Worm (Caenorhabditis elegans): ENCODE results near the gene nhr-80.
A peak's percentile ranks its signal among the peaks of the same experiment; 100 is the strongest.

The nhr-80 gene

DNA sequence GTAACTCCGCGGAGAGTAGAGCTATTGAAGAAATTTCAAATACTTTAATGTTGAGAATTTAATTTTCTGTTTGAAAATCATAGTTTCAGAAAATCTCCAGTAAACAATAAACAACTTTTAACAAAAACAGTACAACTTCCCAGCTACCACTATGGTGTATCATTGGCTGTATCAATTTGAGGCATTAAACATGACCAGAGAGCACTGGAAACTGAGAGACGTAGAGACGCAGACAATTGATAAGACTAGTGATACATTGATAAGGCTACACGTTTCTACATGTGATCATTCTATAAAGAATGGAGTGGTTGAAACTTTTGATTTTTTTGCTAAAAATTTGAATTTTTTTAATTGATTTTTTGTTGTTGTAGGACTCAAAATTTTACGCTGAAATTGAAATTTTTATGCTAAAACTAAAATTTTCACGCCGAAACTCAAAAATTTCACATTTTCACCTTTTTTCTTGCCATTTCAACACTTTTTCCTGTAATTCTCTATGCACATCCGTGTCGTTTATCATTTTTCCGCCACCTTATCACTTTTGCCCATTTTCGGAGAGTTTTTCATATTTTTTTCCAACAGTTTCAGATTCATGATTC, 654 bp upstream of the nhr-80 start, which contains the start of gene H10E21.1 (continued):
- TF ChIP-seq ceh-32 (tag; optimal IDR thresholded peaks at IDR 0.05; ENCODE audit: poor library complexity) (no peak), ZK337.2 (GFP tag; IDR thresholded peaks at IDR 0.05) (no peak), egl-27 (tag; optimal IDR thresholded peaks at IDR 0.05) (no peak), saeg-2 (GFP tag; IDR thresholded peaks at IDR 0.05) (no peak), cey-2 (tag; optimal IDR thresholded peaks at IDR 0.05; ENCODE audit: borderline replicate concordance, insufficient read depth) (no peak), lim-7 (GFP tag; IDR thresholded peaks at IDR 0.05) (no peak), nhr-42 (GFP tag; IDR thresholded peaks at IDR 0.05) (no peak), jun-1 (tag; optimal IDR thresholded peaks at IDR 0.05) (no peak), pqm-1 (tag; optimal IDR thresholded peaks at IDR 0.05) (peak; percentile 78), tag-97 (GFP tag; IDR thresholded peaks at IDR 0.05) (no peak)

DNA sequence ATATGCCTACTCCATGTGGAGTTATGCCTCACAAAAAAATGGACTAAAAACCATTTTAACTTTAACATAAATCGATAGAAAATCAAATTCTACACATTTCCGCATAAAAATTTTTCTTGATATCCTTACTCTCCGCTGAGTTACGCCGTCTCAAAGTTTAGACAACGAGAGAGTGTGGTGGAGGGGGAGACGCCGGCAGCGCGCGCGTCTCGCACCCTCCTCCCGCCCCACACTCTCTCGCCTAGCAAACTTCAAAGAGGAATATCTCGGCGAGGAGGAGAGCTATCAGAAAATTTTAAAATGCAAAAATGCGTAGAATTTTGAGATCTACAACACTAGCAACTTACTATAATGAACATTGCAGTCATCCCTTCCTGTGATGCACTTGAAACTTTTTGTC, 494 bp downstream of the nhr-80 start:
- TF ChIP-seq snpc-1.2 (GFP tag; IDR thresholded peaks at IDR 0.05) = no peak
- no peak for TF ChIP-seq tra-1 (GFP tag; IDR thresholded peaks at IDR 0.05)
- no peak for TF ChIP-seq daf-8 (GFP tag; IDR thresholded peaks at IDR 0.05)
- TF ChIP-seq lsy-2 (tag; optimal IDR thresholded peaks at IDR 0.05) = no peak
- no peak for TF ChIP-seq ceh-44 (GFP tag; IDR thresholded peaks at IDR 0.05)
- TF ChIP-seq fkh-10 (GFP tag; optimal IDR thresholded peaks at IDR 0.05) = no peak
- TF ChIP-seq ces-1 (GFP tag; optimal IDR thresholded peaks at IDR 0.05) = no peak
- TF ChIP-seq Y5F2A.4 (GFP tag; optimal IDR thresholded peaks at IDR 0.05) = no peak
- TF ChIP-seq D1046.2 (GFP tag; IDR thresholded peaks at IDR 0.05) = no peak

DNA sequence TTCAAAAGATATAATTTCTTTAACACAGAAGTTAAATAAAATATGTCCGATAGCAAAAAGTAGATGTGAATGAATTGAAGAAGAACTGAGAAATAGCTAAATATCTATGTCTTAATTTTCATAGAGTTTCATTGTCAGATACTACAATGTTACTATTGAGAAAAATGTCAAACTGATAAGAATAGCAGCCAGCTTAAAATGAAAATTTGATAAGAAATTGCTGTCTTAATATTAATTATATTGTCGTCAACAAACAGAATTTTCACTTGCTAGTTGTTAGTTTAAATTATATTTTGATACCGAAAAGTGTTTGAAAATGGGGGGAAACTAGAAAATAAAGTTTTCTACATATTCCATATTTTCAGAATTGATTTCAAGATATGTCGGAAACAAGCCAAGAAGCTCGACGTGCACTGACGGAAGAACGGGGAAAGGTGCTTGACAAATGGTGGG, 11.7 kb downstream of the nhr-80 start, which contains the start of the genes fbxa-6, cTel54X.2 and npr-30:
Gene fbxa-6, minus strand, starts transcription at position 179 of the 453 bp plus-strand sequence.
Gene cTel54X.2, plus strand, starts transcription at position 360 of the 453 bp plus-strand sequence.
Gene npr-30, plus strand, starts transcription at position 403 of the 453 bp plus-strand sequence.
- TF ChIP-seq dve-1 (tag; optimal IDR thresholded peaks at IDR 0.05; ENCODE audit: insufficient read depth) (peak; percentile 20), nhr-6 (tag; optimal IDR thresholded peaks at IDR 0.05) (no peak), pqm-1 (tag; optimal IDR thresholded peaks at IDR 0.05) (peak; percentile 73), nhr-77 (tag; optimal IDR thresholded peaks at IDR 0.05) (peak; percentile 27), daf-16 (GFP tag; optimal IDR thresholded peaks at IDR 0.05) (no peak), daf-16 (tag; optimal IDR thresholded peaks at IDR 0.05) (peak; percentile 60), nhr-28 (tag; optimal IDR thresholded peaks at IDR 0.05) (peak; percentile 64)

Measured in whole organism, L4 larva.